Fruit fly (Drosophila melanogaster): ENCODE data around the gene CG13282.

Gene CG13282

DNA sequence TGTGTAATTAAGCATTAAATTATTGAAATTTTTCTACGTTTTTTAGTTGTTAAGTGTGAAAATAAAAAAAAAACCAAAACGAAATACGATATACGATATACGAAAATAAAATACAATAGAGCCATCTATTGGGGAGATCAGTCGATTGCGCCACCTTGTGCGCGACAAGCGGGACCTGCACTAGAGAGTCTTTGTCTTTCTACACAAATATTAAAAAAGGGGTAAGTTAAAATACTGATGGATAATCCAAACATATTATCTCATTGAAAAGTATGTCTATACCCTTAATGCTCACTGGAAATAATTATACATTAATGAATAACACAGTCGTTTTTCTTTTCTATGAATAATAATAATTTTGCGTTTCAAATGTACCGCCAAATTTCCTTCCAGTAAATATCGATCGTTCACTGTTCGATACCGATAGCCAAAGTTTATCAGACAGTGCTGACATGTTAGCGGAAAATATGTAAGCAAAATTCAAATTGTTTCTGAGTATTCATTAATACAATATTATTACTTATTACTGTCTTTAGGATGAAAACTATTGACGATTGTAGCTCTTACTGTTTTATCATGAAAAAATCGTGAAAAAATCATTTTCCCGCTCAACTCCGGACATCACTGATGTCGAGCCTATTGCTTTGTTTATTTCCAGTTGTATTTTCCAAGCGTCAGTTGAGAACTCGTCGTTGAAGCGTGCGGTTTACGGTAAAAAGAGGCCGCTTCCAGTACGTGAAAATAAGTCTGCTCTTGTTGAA is 18.1 kb downstream of the CG13282 start, which contains the start of gene mdy (continued):
- TF ChIP-seq fd3F (GFP tag; optimal IDR thresholded peaks at IDR 0.05) = peak; percentile 3
- TF ChIP-seq lola (GFP tag; optimal IDR thresholded peaks at IDR 0.05) = peak in 1 of 3 experiments; percentile 62
- no peak for TF ChIP-seq gfzf (GFP tag; optimal IDR thresholded peaks at IDR 0.05)
- peak; percentile 72 for TF ChIP-seq Xbp1 (GFP tag; optimal IDR thresholded peaks at IDR 0.05)
- TF ChIP-seq Atf6 (GFP tag; IDR thresholded peaks at IDR 0.05) = peak; percentile 59; the same call in 1 of the 2 replicates
- TF ChIP-seq pzg (GFP tag; optimal IDR thresholded peaks at IDR 0.05) = peak; percentile 54
- TF ChIP-seq CG8944 (GFP tag; optimal IDR thresholded peaks at IDR 0.05) = peak; percentile 47
- TF ChIP-seq btn (GFP tag; optimal IDR thresholded peaks at IDR 0.05) = no peak
- no peak for TF ChIP-seq peb (GFP tag; IDR thresholded peaks at IDR 0.05)
- TF ChIP-seq mirr (GFP tag; optimal IDR thresholded peaks at IDR 0.05) = no peak
- TF ChIP-seq sisA (GFP tag; IDR thresholded peaks at IDR 0.05) = peak; percentile 62
- no peak; the same call in 2 of the 3 replicates for TF ChIP-seq Opbp (GFP tag; IDR thresholded peaks at IDR 0.05; ENCODE audit: partially characterized antibody)
- peak; percentile 63 for TF ChIP-seq CG4424 (GFP tag; optimal IDR thresholded peaks at IDR 0.05)
- peak; percentile 33 for TF ChIP-seq NfI (GFP tag; optimal IDR thresholded peaks at IDR 0.05)
- TF ChIP-seq CG9727 (GFP tag; optimal IDR thresholded peaks at IDR 0.05) = peak; percentile 54
- TF ChIP-seq trh (GFP tag; optimal IDR thresholded peaks at IDR 0.05) = no peak
- peak; percentile 70 for TF ChIP-seq al (GFP tag; IDR thresholded peaks at IDR 0.05)
- no peak for TF ChIP-seq B-H1 (GFP tag; IDR thresholded peaks at IDR 0.05)
- TF ChIP-seq C15 (GFP tag; IDR thresholded peaks at IDR 0.05) = no peak
- no peak for TF ChIP-seq CG10543 (GFP tag; optimal IDR thresholded peaks at IDR 0.05)
- no peak; the same call in 1 of the 2 replicates for TF ChIP-seq chm (GFP tag; IDR thresholded peaks at IDR 0.05)
- TF ChIP-seq CG16813 (GFP tag; IDR thresholded peaks at IDR 0.05; ENCODE audit: partially characterized antibody) = peak; percentile 52; the same call in 2 of the 3 replicates
- TF ChIP-seq phol (tag; optimal IDR thresholded peaks at IDR 0.05) = peak; percentile 57
- no peak for TF ChIP-seq exex (tag; optimal IDR thresholded peaks at IDR 0.05)
- TF ChIP-seq CG6765 (GFP tag; optimal IDR thresholded peaks at IDR 0.05) = peak; percentile 30
- TF ChIP-seq gem (tag; optimal IDR thresholded peaks at IDR 0.05) = peak; percentile 79
- TF ChIP-seq abd-A (tag; optimal IDR thresholded peaks at IDR 0.05) = no peak
- TF ChIP-seq crp (GFP tag; optimal IDR thresholded peaks at IDR 0.05) = no peak
- TF ChIP-seq Eip74EF (GFP tag; optimal IDR thresholded peaks at IDR 0.05) = peak in 1 of 2 experiments; percentile 17
- peak; percentile 49 for TF ChIP-seq pnt (GFP tag; optimal IDR thresholded peaks at IDR 0.05)
- TF ChIP-seq nom (GFP tag; optimal IDR thresholded peaks at IDR 0.05) = no peak
- TF ChIP-seq MBD-R2 (GFP tag; IDR thresholded peaks at IDR 0.05) = no peak; the same call in 1 of the 2 replicates
- no peak for TF ChIP-seq luna (GFP tag; optimal IDR thresholded peaks at IDR 0.05)
- peak; percentile 47 for TF ChIP-seq Bteb2 (GFP tag; optimal IDR thresholded peaks at IDR 0.05)
- peak; percentile 17 for TF ChIP-seq CG1792 (GFP tag; optimal IDR thresholded peaks at IDR 0.05)
- TF ChIP-seq ssp (GFP tag; IDR thresholded peaks at IDR 0.05) = peak; percentile 55; the same call in 1 of the 2 replicates
- TF ChIP-seq CG15011 (GFP tag; optimal IDR thresholded peaks at IDR 0.05) = no peak
- TF ChIP-seq maf-S (GFP tag; optimal IDR thresholded peaks at IDR 0.05) = peak; percentile 23
- TF ChIP-seq CG15514 (GFP tag; optimal IDR thresholded peaks at IDR 0.05) = peak; percentile 79
- peak; percentile 22; the same call in 1 of the 2 replicates for TF ChIP-seq CG16779 (GFP tag; IDR thresholded peaks at IDR 0.05)
- TF ChIP-seq Jarid2 (GFP tag; optimal IDR thresholded peaks at IDR 0.05) = no peak
- peak; percentile 81 for TF ChIP-seq CG2120 (GFP tag; optimal IDR thresholded peaks at IDR 0.05)
- TF ChIP-seq CG11093 (GFP tag; IDR thresholded peaks at IDR 0.05) = 0 out of 3 replicates have a peak, but pooled peaks have one; percentile 25
- peak; percentile 29 for TF ChIP-seq CG33213 (GFP tag; optimal IDR thresholded peaks at IDR 0.05)
- peak; percentile 46 for TF ChIP-seq Ptx1 (GFP tag; IDR thresholded peaks at IDR 0.05)
- TF ChIP-seq zf30C (GFP tag; optimal IDR thresholded peaks at IDR 0.05) = peak; percentile 47
- TF ChIP-seq ci (GFP tag; IDR thresholded peaks at IDR 0.05) = peak; percentile 66
- peak; percentile 63 for TF ChIP-seq bab2 (GFP tag; optimal IDR thresholded peaks at IDR 0.05)
